Worm (Caenorhabditis elegans) whole organism, late embryonic: ENCODE data around the gene F13A7.12.

Source experiments
- ceh-6 ChIP-seq: fragments of 200-800 bp; sonication (Bioruptor generic); optimal IDR thresholded peaks from 2 replicates; lab custom pipeline; 2018; ENCODE audit warnings: mild to moderate bottlenecking, missing genetic modification characterization, missing compliant biosample characterization
- fkh-10 ChIP-seq: fragments of 150-350 bp; optimal IDR thresholded peaks from 2 replicates; lab custom pipeline; 2014; ENCODE audit warnings: missing biosample characterization, missing genetic modification reagents, missing genetic modification characterization
- fkh-6 ChIP-seq: sonication (generic microtip); optimal IDR thresholded peaks from 2 replicates; lab custom pipeline; 2016; ENCODE audit warnings: missing genetic modification characterization, missing compliant biosample characterization
- rnt-1 ChIP-seq: sonication (generic microtip); optimal IDR thresholded peaks from 2 replicates; lab custom pipeline; 2016; ENCODE audit warnings: missing genetic modification characterization, missing compliant biosample characterization
- zip-5 ChIP-seq: sonication (generic microtip); optimal IDR thresholded peaks from 2 replicates; lab custom pipeline; 2016; ENCODE audit warnings: missing genetic modification characterization, missing compliant biosample characterization

DNA sequence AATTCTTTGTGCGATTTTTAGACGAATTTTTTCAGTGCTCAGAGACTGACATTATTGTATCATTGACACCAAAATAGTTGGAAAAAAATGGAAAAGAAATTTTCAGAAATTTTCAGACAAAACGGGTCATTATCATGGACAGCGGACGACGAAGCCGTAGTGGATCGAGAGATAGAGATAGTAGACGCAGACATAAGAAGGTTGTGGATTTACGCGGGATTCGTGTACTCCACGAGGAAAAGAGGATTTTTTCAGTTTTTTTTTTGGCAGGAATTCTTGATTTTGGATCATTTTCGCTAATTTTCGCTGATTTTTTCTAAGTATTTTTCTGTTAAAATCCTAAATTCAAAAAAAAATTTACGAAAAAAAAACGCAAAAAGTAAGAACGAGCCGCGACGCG is 28.3 kb upstream of the F13A7.12 start, which contains the start of gene W08G11.3:
- TF ChIP-seq fkh-6 (tag; lab: Kevin White, UChicago) (no peak), ceh-6 (GFP tag; lab: Kevin White, UChicago) (no peak), rnt-1 (tag; lab: Kevin White, UChicago) (no peak), zip-5 (tag; lab: Kevin White, UChicago) (no peak), fkh-10 (GFP tag; lab: Kevin White, UChicago) (no peak)
